Fruit fly (Drosophila melanogaster) whole organism, prepupa: ENCODE results near the gene bnb.

ENCODE experiments used
- CG16779 ChIP-seq: fragments of 200-800 bp; sonication (Bioruptor generic); optimal IDR thresholded peaks from 3 replicates; lab custom pipeline; 2017; ENCODE audit warnings: missing biosample characterization, mild to moderate bottlenecking, missing genetic modification characterization
- CG6163 ChIP-seq: fragments of 200-800 bp; sonication (Bioruptor generic); IDR thresholded peaks from 3 replicates; pipeline ENCODE4 v1.3.6; 2022; ENCODE audit warnings: missing biosample characterization, missing genetic modification characterization
- Lpt ChIP-seq: fragments of 200-800 bp; sonication (Bioruptor generic); optimal IDR thresholded peaks from 3 replicates; lab custom pipeline; 2016; ENCODE audit warnings: missing biosample characterization, missing genetic modification characterization
- fkh ChIP-seq: fragments of 200-800 bp; sonication (Bioruptor generic); optimal IDR thresholded peaks from 3 replicates; lab custom pipeline; 2017; ENCODE audit warnings: missing biosample characterization, mild to moderate bottlenecking, missing genetic modification characterization, moderate library complexity

DNA sequence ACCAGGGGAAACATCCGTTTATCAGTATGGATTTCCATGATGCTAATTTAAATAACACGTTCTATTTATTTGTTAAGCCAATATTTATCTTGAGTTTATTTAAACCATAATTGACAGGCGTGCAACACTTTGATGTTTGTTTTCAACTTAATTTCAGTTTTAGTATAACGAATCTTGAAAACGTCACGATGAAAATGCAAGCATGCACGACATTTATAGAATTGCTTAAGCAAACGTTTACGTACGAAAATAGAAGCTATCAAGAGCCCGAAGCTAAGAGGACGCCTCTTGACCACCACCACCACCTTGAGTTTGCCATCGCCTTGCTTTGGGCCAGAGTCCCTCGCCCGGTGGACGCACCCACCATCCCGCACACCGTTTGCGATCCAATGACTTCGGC lies 26.1 kb downstream of the bnb start:
- TF ChIP-seq Lpt (GFP tag; lab: Kevin White, UChicago) = no peak
- no peak for TF ChIP-seq CG6163 (GFP tag; lab: Robert Waterston, UW)
- no peak for TF ChIP-seq fkh (GFP tag; lab: Kevin White, UChicago)
- no peak for TF ChIP-seq CG16779
